Fruit fly (Drosophila melanogaster): ENCODE measurements around the gene CG14780.

The CG14780 gene

DNA sequence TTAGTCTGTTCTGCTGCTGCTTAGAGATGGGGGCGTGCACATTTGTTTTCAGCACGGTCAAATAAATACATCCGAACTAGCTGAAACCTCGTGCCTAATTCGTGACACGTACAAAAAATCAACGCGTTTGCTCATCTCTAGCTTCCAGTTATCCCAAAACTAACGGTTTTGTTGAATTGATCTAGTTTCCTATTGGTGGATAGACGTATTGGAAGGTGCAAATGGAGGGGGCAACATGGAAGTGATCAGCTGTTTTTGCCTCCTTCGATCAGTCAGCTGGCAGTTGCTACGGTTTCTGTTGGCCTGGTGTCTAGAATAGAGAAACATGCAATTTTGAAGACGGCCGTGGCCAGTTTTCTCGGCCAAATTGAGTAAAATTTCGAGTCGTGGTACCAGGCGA is 45.3 kb downstream of the CG14780 start (continued):
- TF ChIP-seq CG32772 (GFP tag; IDR thresholded peaks at IDR 0.05) (no peak), CG17829 (tag; optimal IDR thresholded peaks at IDR 0.05) (peak; percentile 19), ERR (GFP tag; optimal IDR thresholded peaks at IDR 0.05) (no peak), CG4282 (GFP tag; optimal IDR thresholded peaks at IDR 0.05) (peak; percentile 3), Nf-YA (GFP tag; IDR thresholded peaks at IDR 0.05) (peak; percentile 28; the same call in 1 of the 2 replicates), zen2 (GFP tag; IDR thresholded peaks at IDR 0.05; ENCODE audit: partially characterized antibody) (peak; percentile 93), CG13424 (tag; optimal IDR thresholded peaks at IDR 0.05) (peak; percentile 7), CG8765 (GFP tag; IDR thresholded peaks at IDR 0.05) (no peak), CG5245 (GFP tag; optimal IDR thresholded peaks at IDR 0.05) (no peak), Hey (tag; optimal IDR thresholded peaks at IDR 0.05) (no peak), CG18619 (GFP tag; optimal IDR thresholded peaks at IDR 0.05) (no peak), NfI (GFP tag; optimal IDR thresholded peaks at IDR 0.05) (peak; percentile 14), Sin3A (optimal IDR thresholded peaks at IDR 0.05) (no peak), gro (GFP tag; optimal IDR thresholded peaks at IDR 0.05) (no peak), bsh (GFP tag; optimal IDR thresholded peaks at IDR 0.05) (peak in 1 of 2 experiments; percentile 25), ac (GFP tag; optimal IDR thresholded peaks at IDR 0.05) (no peak), hb (GFP tag; IDR thresholded peaks at IDR 0.05; ENCODE audit: partially characterized antibody) (peak; percentile 84), CG5953 (GFP tag; IDR thresholded peaks at IDR 0.05) (no peak), Lhr (GFP tag; optimal IDR thresholded peaks at IDR 0.05) (peak; percentile 62), CG12236 (GFP tag; optimal IDR thresholded peaks at IDR 0.05) (no peak), CrebB (tag; optimal IDR thresholded peaks at IDR 0.05) (no peak), CG13296 (GFP tag; optimal IDR thresholded peaks at IDR 0.05) (peak; percentile 30), HmgD (GFP tag; optimal IDR thresholded peaks at IDR 0.05) (no peak), stwl (tag; optimal IDR thresholded peaks at IDR 0.05) (no peak), NC2α (GFP tag; optimal IDR thresholded peaks at IDR 0.05) (no peak), aop (GFP tag; IDR thresholded peaks at IDR 0.05) (no peak), CG1832 (GFP tag; optimal IDR thresholded peaks at IDR 0.05) (no peak), seq (GFP tag; IDR thresholded peaks at IDR 0.05) (no peak), wek (GFP tag; optimal IDR thresholded peaks at IDR 0.05) (no peak), Rfx (GFP tag; IDR thresholded peaks at IDR 0.05) (peak; percentile 78), CG14441 (GFP tag; IDR thresholded peaks at IDR 0.05) (no peak), Spps (tag; optimal IDR thresholded peaks at IDR 0.05) (no peak), sr (GFP tag; IDR thresholded peaks at IDR 0.05) (no peak), Adf1 (GFP tag; IDR thresholded peaks at IDR 0.05) (no peak; the same call in 1 of the 2 replicates), sens (GFP tag) (peak; percentile 87), Eip74EF (GFP tag; optimal IDR thresholded peaks at IDR 0.05) (peak in 1 of 2 experiments; percentile 50), tap (tag; optimal IDR thresholded peaks at IDR 0.05) (no peak), CG17186 (GFP tag; optimal IDR thresholded peaks at IDR 0.05) (no peak), lmd (GFP tag; IDR thresholded peaks at IDR 0.05) (peak; percentile 53; the same call in 1 of the 2 replicates), gfzf (GFP tag; optimal IDR thresholded peaks at IDR 0.05) (no peak), tup (GFP tag; optimal IDR thresholded peaks at IDR 0.05) (no peak), CG34224 (GFP tag; IDR thresholded peaks at IDR 0.05; ENCODE audit: partially characterized antibody) (peak; percentile 95), prd (optimal IDR thresholded peaks at IDR 0.05) (no peak), prd (GFP tag; IDR thresholded peaks at IDR 0.05) (peak; percentile 45; the same call in 1 of the 3 replicates), CG10959 (GFP tag; IDR thresholded peaks at IDR 0.05) (no peak), nerfin-2 (GFP tag; IDR thresholded peaks at IDR 0.05; ENCODE audit: partially characterized antibody) (peak; percentile 81), Chrac-16 (GFP tag; optimal IDR thresholded peaks at IDR 0.05) (peak; percentile 29), CG4360 (GFP tag; IDR thresholded peaks at IDR 0.05) (no peak), Six4 (GFP tag; optimal IDR thresholded peaks at IDR 0.05) (peak; percentile 34), ci (GFP tag; IDR thresholded peaks at IDR 0.05) (peak; percentile 53; the same call in 1 of the 3 replicates), CG17802 (tag; optimal IDR thresholded peaks at IDR 0.05) (no peak), D19B (GFP tag; optimal IDR thresholded peaks at IDR 0.05) (no peak)

Data from whole organism, embryonic.